Worm (Caenorhabditis elegans): Measurements from ENCODE around the gene F32D1.7.

DNA sequence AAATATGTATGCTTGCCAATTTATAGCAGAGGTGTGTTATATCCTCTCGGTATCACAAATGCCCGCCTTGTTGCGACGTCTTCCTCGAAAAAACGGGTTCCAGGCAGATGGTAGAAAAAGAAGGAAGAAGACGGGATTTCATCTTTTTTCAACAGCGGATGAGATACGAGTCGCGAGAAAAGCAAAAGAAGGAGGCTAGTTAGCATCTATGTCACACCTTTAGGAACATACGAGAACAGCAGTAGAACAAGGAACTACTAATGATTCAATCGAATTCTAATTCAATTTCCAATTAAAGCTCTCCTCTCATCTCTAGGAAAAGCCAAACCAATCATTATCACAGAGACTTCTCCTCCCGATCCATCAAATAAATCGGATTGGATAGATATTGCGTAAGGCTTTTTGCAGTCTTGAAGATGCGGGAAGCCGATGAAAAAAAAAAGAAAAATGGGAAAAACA is 38.7 kb upstream of the F32D1.7 start, which contains the start of gene grl-5:
- TF ChIP-seq lin-13 (GFP tag; optimal IDR thresholded peaks at IDR 0.05) (no peak), mdl-1 (tag; optimal IDR thresholded peaks at IDR 0.05) (no peak), crh-2 (tag; optimal IDR thresholded peaks at IDR 0.05) (no peak), elt-1 (tag; optimal IDR thresholded peaks at IDR 0.05) (no peak), ztf-4 (tag; optimal IDR thresholded peaks at IDR 0.05) (no peak), skn-1 (tag; optimal IDR thresholded peaks at IDR 0.05) (no peak), zag-1 (tag; optimal IDR thresholded peaks at IDR 0.05) (no peak), lin-11 (tag; optimal IDR thresholded peaks at IDR 0.05) (no peak)
